Fruit fly (Drosophila melanogaster): ENCODE measurements around the gene Gr66a.

- TF ChIP-seq jim (GFP tag; optimal IDR thresholded peaks at IDR 0.05), result no peak
- no peak for TF ChIP-seq psq (GFP tag; optimal IDR thresholded peaks at IDR 0.05)
- TF ChIP-seq foxo (GFP tag; optimal IDR thresholded peaks at IDR 0.05), result no peak
- no peak for TF ChIP-seq br (GFP tag; optimal IDR thresholded peaks at IDR 0.05)
- no peak for TF ChIP-seq CG9705 (GFP tag; optimal IDR thresholded peaks at IDR 0.05)
- TF ChIP-seq CG32264 (GFP tag; optimal IDR thresholded peaks at IDR 0.05), result no peak
- no peak for TF ChIP-seq fru (GFP tag; optimal IDR thresholded peaks at IDR 0.05)
- TF ChIP-seq rgr (GFP tag; optimal IDR thresholded peaks at IDR 0.05), result no peak
- no peak for TF ChIP-seq lola (GFP tag; optimal IDR thresholded peaks at IDR 0.05)
- no peak for TF ChIP-seq sv (GFP tag; optimal IDR thresholded peaks at IDR 0.05)
Measured at dm6 chr3L:8329005-8329404, 22.2 kb upstream of the Gr66a start.
